Worm (Caenorhabditis elegans) whole organism, L3 larva: ENCODE measurements around the gene chtb-3.

Source experiments
- R02D3.7 ChIP-seq: fragments of 150-350 bp; optimal IDR thresholded peaks from 2 replicates; lab custom pipeline; 2014; ENCODE audit warnings: missing biosample characterization, missing genetic modification characterization
- ZK546.5 ChIP-seq: sonication (generic microtip); optimal IDR thresholded peaks from 2 replicates; lab custom pipeline; 2017; ENCODE audit warnings: missing biosample characterization, missing genetic modification characterization
- ama-1 ChIP-seq: fragments of 150-350 bp; optimal IDR thresholded peaks from 2 replicates; lab custom pipeline; 2018
- ceh-16 ChIP-seq: sonication (generic microtip); optimal IDR thresholded peaks from 2 replicates; lab custom pipeline; 2017; ENCODE audit warnings: missing biosample characterization, missing genetic modification characterization
- ceh-28 ChIP-seq: fragments of 150-350 bp; optimal IDR thresholded peaks from 2 replicates; lab custom pipeline; 2014; ENCODE audit warnings: missing biosample characterization, missing genetic modification reagents, missing genetic modification characterization
- ceh-82 ChIP-seq: fragments of 150-350 bp; optimal IDR thresholded peaks from 2 replicates; lab custom pipeline; 2014; ENCODE audit warnings: missing biosample characterization, missing genetic modification characterization
- ceh-9 ChIP-seq: sonication (generic microtip); optimal IDR thresholded peaks from 2 replicates; lab custom pipeline; 2018; ENCODE audit warnings: missing biosample characterization, missing genetic modification characterization
- egl-27 ChIP-seq: sonication (generic microtip); optimal IDR thresholded peaks from 4 replicates; lab custom pipeline; 2017; ENCODE audit warnings: missing biosample characterization, missing genetic modification reagents, missing genetic modification characterization
- egl-5 ChIP-seq: fragments of 150-350 bp; optimal IDR thresholded peaks from 2 replicates; lab custom pipeline; 2017; ENCODE audit warnings: missing biosample characterization, missing genetic modification reagents, missing genetic modification characterization, inconsistent platforms
- elt-2 ChIP-seq: sonication (generic microtip); optimal IDR thresholded peaks from 2 replicates; lab custom pipeline; 2016; ENCODE audit warnings: missing genetic modification reagents, mild to moderate bottlenecking, missing genetic modification characterization, missing compliant biosample characterization
- eor-1 ChIP-seq, 2 experiments: fragments of 150-350 bp; optimal IDR thresholded peaks; 2 replicates each; lab custom pipeline; 2014 to 2018; ENCODE audit warnings: missing biosample characterization in 2 of 2, missing genetic modification characterization in 2 of 2
- fkh-10 ChIP-seq: sonication (generic microtip); optimal IDR thresholded peaks from 2 replicates; lab custom pipeline; 2017; ENCODE audit warnings: missing biosample characterization, missing genetic modification reagents, missing genetic modification characterization
- fos-1 ChIP-seq: fragments of 150-350 bp; optimal IDR thresholded peaks from 2 replicates; lab custom pipeline; 2014; ENCODE audit warnings: missing biosample characterization, missing genetic modification characterization
- jun-1 ChIP-seq: fragments of 150-350 bp; optimal IDR thresholded peaks from 2 replicates; lab custom pipeline; 2014; ENCODE audit warnings: missing biosample characterization, missing genetic modification reagents, missing genetic modification characterization
- lin-15B ChIP-seq: fragments of 150-350 bp; optimal IDR thresholded peaks from 2 replicates; lab custom pipeline; 2014; ENCODE audit warnings: missing biosample characterization, missing genetic modification characterization
- lsy-12 ChIP-seq: sonication (generic microtip); optimal IDR thresholded peaks from 2 replicates; lab custom pipeline; 2016; ENCODE audit warnings: mild to moderate bottlenecking, missing genetic modification characterization, missing compliant biosample characterization
- nfya-1 ChIP-seq: sonication (generic microtip); optimal IDR thresholded peaks from 2 replicates; lab custom pipeline; 2017; ENCODE audit warnings: missing genetic modification characterization, mild to moderate bottlenecking, missing compliant biosample characterization, antibody characterized with exemption, moderate library complexity; ENCODE audit not compliant: insufficient read depth
- nhr-11 ChIP-seq: fragments of 150-350 bp; optimal IDR thresholded peaks from 2 replicates; lab custom pipeline; 2014; ENCODE audit warnings: missing biosample characterization, missing genetic modification characterization
- nhr-237 ChIP-seq: fragments of 150-350 bp; optimal IDR thresholded peaks from 2 replicates; lab custom pipeline; 2014; ENCODE audit warnings: missing biosample characterization, missing genetic modification characterization
- nhr-25 ChIP-seq: sonication (generic microtip); optimal IDR thresholded peaks from 2 replicates; lab custom pipeline; 2017; ENCODE audit warnings: missing biosample characterization, missing genetic modification characterization
- nhr-43 ChIP-seq: sonication (generic microtip); optimal IDR thresholded peaks from 2 replicates; lab custom pipeline; 2016; ENCODE audit warnings: mild to moderate bottlenecking, missing genetic modification characterization, missing compliant biosample characterization; ENCODE audit not compliant: poor library complexity, severe bottlenecking
- nhr-67 ChIP-seq: fragments of 150-350 bp; optimal IDR thresholded peaks from 2 replicates; lab custom pipeline; 2014; ENCODE audit warnings: missing biosample characterization, missing genetic modification characterization
- nhr-76 ChIP-seq: fragments of 150-350 bp; sonication (generic microtip); optimal IDR thresholded peaks from 5 replicates; lab custom pipeline; 2014; ENCODE audit warnings: missing biosample characterization, missing genetic modification characterization
- nhr-77 ChIP-seq: fragments of 150-350 bp; optimal IDR thresholded peaks from 2 replicates; lab custom pipeline; 2014; ENCODE audit warnings: missing biosample characterization, missing genetic modification characterization
- pha-4 ChIP-seq: fragments of 150-350 bp; optimal IDR thresholded peaks from 2 replicates; lab custom pipeline; 2014; ENCODE audit warnings: missing biosample characterization, missing genetic modification reagents, missing genetic modification characterization
- pqm-1 ChIP-seq: fragments of 150-350 bp; optimal IDR thresholded peaks from 2 replicates; lab custom pipeline; 2017; ENCODE audit warnings: missing biosample characterization, missing genetic modification characterization, inconsistent platforms
- sea-2 ChIP-seq: fragments of 150-350 bp; sonication (generic microtip); optimal IDR thresholded peaks from 4 replicates; lab custom pipeline; 2014; ENCODE audit warnings: missing biosample characterization, missing genetic modification reagents, missing genetic modification characterization
- skn-1 ChIP-seq: fragments of 150-350 bp; optimal IDR thresholded peaks from 2 replicates; lab custom pipeline; 2014; ENCODE audit warnings: missing biosample characterization, missing genetic modification characterization
- snpc-4 ChIP-seq: fragments of 150-350 bp; optimal IDR thresholded peaks from 2 replicates; lab custom pipeline; 2014; ENCODE audit warnings: missing biosample characterization, missing genetic modification characterization
- unc-39 ChIP-seq: sonication (generic microtip); optimal IDR thresholded peaks from 4 replicates; lab custom pipeline; 2017; ENCODE audit warnings: missing biosample characterization, missing genetic modification characterization
- unc-62 ChIP-seq: fragments of 150-350 bp; sonication (generic microtip); optimal IDR thresholded peaks from 4 replicates; lab custom pipeline; 2014; ENCODE audit warnings: missing biosample characterization, missing genetic modification reagents, missing genetic modification characterization
- zag-1 ChIP-seq: fragments of 150-350 bp; optimal IDR thresholded peaks from 2 replicates; lab custom pipeline; 2014; ENCODE audit warnings: missing biosample characterization, missing genetic modification characterization
- ztf-11 ChIP-seq: fragments of 150-350 bp; optimal IDR thresholded peaks from 2 replicates; lab custom pipeline; 2014; ENCODE audit warnings: missing biosample characterization, missing genetic modification characterization
- ztf-4 ChIP-seq: fragments of 150-350 bp; optimal IDR thresholded peaks from 2 replicates; lab custom pipeline; 2014; ENCODE audit warnings: missing biosample characterization, missing genetic modification characterization

Gene chtb-3

DNA sequence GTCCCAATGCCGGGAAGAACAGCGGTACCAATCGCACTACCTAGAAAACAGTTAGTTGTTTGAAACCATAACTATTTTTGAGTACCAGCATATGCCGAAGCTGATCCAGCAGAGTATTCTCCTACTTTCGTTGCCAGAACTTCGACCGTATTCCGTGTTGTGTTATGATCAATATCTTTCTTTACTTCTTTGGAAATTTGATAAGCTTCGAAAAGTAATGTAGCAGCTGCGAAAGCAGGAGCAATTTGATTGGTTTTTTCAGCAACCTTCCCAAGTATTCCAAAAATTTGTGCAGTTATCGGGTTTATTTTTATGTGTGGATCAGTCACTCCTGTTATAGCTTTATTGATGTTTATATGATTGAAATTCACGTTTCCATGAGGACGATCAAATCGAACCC lies 40.6 kb upstream of the chtb-3 start:
- TF ChIP-seq ceh-16 (tag; lab: Kevin White, UChicago) (no peak), nhr-43 (no peak), unc-62 (no peak), ceh-9 (tag; lab: Kevin White, UChicago) (no peak), R02D3.7 (tag; lab: Kevin White, UChicago) (no peak), nhr-25 (tag; lab: Kevin White, UChicago) (no peak), snpc-4 (tag; lab: Kevin White, UChicago) (no peak), fos-1 (tag; lab: Kevin White, UChicago) (no peak), ztf-4 (tag; lab: Kevin White, UChicago) (no peak), fkh-10 (GFP tag; lab: Kevin White, UChicago) (no peak), zag-1 (tag; lab: Kevin White, UChicago) (no peak), ama-1 (no peak)

DNA sequence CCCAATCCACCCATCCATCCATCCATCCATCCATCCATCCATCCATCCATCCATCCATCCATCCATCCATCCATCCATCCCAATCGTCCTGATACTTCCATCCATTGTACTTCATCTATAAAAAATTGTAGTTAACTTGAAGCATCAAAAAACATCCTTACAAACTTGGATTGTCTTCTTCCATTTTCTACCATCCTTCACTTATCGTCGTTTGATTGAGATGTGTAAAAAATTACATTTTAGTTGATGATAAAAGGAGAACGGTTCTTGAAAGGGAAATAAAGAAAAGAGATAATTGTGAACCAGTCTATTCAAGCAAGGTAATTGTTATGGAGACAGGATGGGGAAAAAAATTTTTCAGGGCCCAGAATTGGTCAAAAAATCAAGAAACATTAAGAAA lies 38.3 kb upstream of the chtb-3 start, which contains the start of gene C03B1.10:
C03B1.10 (minus strand) TSS at position 101 of the 400 bp plus-strand sequence.
- TF ChIP-seq egl-5 (tag; lab: Kevin White, UChicago) (no peak), nfya-1 (tag; lab: Kevin White, UChicago) (no peak), nhr-67 (tag; lab: Kevin White, UChicago) (no peak), unc-39 (tag; lab: Kevin White, UChicago) (no peak), nhr-11 (tag; lab: Kevin White, UChicago) (no peak), ztf-11 (tag; lab: Kevin White, UChicago) (no peak), lsy-12 (no peak), egl-27 (tag; lab: Kevin White, UChicago) (no peak), elt-2 (tag; lab: Kevin White, UChicago) (no peak), jun-1 (tag; lab: Kevin White, UChicago) (no peak)

DNA sequence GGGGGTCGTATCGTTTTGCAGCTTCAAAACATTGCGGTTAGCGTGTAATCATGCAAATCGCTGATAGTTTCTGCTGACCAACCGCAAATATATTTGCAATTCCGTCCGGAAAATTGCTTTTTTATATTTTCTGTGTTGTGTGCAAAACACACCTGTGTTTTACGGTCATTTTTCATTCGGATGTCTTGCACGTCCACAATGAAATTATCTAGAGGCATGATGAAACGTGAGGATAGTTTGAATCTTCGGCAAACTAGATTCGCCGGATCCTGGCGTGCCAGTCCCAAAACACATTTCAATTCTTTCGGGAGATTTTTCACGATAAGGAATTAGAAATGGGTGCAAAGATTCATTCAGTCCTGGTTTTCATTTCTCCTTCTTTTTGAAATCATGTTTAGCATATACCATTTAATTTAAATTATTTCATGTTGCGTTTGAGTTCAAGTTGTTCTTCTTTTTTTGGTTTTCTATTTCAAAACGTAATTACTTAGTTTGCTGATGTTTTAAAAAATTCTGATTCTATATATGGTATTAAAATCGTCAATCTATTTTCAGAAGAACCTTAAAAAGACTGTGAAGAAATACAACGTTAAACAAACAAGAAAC lies 35.7 kb upstream of the chtb-3 start, which contains the start of gene C03B1.5:
C03B1.5 (plus strand) TSS at position 556 of the 606 bp plus-strand sequence.
- TF ChIP-seq nhr-25 (tag; lab: Kevin White, UChicago) (no peak), pha-4 (tag; lab: Kevin White, UChicago) (no peak), ztf-11 (tag; lab: Kevin White, UChicago) (no peak), egl-5 (tag; lab: Kevin White, UChicago) (no peak), ceh-82 (tag; lab: Kevin White, UChicago) (no peak), lin-15B (tag; lab: Kevin White, UChicago) (no peak), elt-2 (tag; lab: Kevin White, UChicago) (no peak), eor-1 (tag; optimal IDR thresholded peaks at IDR 0.05; lab: Kevin White, UChicago) (no peak)

DNA sequence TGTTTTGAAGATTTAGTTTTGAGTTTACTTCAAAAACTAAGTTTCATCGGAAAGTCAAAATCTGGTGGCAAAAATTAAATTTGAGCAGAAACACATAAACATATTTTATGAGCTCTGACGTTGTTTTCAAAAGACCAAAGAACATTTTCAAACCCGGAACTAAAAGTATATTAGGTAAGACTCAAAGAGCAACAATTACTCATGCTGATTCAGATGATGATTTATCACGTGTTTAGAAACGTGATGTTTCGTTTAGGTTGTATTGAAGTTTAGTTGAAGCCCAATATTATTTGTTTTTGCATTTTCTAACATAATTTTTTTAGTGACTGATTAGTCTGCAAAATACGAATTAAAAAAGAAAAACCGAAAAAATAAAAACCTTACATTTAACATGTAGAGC lies 34.3 kb upstream of the chtb-3 start:
- TF ChIP-seq skn-1 (tag; lab: Kevin White, UChicago) (no peak), pqm-1 (tag; lab: Kevin White, UChicago) (peak; percentile 45)
- TF ChIP-seq, all 47 proteins: peak for 1

DNA sequence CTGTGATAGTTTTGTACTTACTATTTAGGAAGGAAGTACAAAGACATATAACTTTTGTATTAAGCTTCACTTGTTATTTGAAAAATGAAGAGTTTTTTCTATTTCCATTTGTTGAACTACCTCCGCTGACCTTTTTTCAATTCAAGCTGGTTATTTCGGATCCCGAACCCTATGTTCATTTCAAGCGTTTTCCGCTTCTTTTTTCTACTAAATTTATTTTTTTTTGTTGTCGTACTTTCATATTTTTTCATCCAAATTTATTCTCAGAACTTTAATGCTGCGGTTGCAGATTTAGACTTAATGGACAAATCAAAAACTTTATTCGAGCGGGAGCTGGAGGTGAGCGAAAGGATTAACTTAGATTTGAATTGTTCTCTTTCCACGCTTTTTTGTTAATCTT lies 30.6 kb upstream of the chtb-3 start, which contains the start of gene C03B1.6:
C03B1.6 (plus strand) TSS at position 301 of the 400 bp plus-strand sequence.
- TF ChIP-seq ceh-16 (tag; lab: Kevin White, UChicago) (no peak), ceh-28 (tag; lab: Kevin White, UChicago) (no peak), elt-2 (tag; lab: Kevin White, UChicago) (no peak), ZK546.5 (tag; lab: Kevin White, UChicago) (no peak), snpc-4 (tag; lab: Kevin White, UChicago) (no peak), R02D3.7 (tag; lab: Kevin White, UChicago) (no peak), nhr-237 (tag; lab: Kevin White, UChicago) (no peak), fos-1 (tag; lab: Kevin White, UChicago) (no peak), ceh-9 (tag; lab: Kevin White, UChicago) (no peak), nhr-11 (tag; lab: Kevin White, UChicago) (no peak), nhr-77 (tag; lab: Kevin White, UChicago) (no peak), zag-1 (tag; lab: Kevin White, UChicago) (no peak), sea-2 (no peak), ztf-11 (tag; lab: Kevin White, UChicago) (no peak), egl-5 (tag; lab: Kevin White, UChicago) (no peak), ceh-82 (tag; lab: Kevin White, UChicago) (no peak), nhr-76 (no peak), pqm-1 (tag; lab: Kevin White, UChicago) (no peak)
